Fruit fly (Drosophila melanogaster) whole organism, prepupa: Measurements from ENCODE around the gene PXo.

ENCODE experiments used
- CG10631 ChIP-seq: fragments of 200-800 bp; sonication (Bioruptor generic); optimal IDR thresholded peaks from 2 replicates; lab custom pipeline; 2016; ENCODE audit warnings: missing biosample characterization, missing genetic modification characterization
- CG11762 ChIP-seq: fragments of 200-800 bp; sonication (Bioruptor generic); optimal IDR thresholded peaks from 3 replicates; lab custom pipeline; 2016; ENCODE audit warnings: missing biosample characterization, missing genetic modification characterization; ENCODE audit not compliant: insufficient read depth
- CG32006 ChIP-seq: fragments of 200-800 bp; sonication (Bioruptor generic); optimal IDR thresholded peaks from 3 replicates; lab custom pipeline; 2017; ENCODE audit warnings: missing biosample characterization, mild to moderate bottlenecking, missing genetic modification characterization
- CG34406 ChIP-seq: fragments of 200-800 bp; sonication (Bioruptor generic); optimal IDR thresholded peaks from 3 replicates; lab custom pipeline; 2016; ENCODE audit warnings: missing biosample characterization, missing genetic modification characterization
- CG6163 ChIP-seq: fragments of 200-800 bp; sonication (Bioruptor generic); IDR thresholded peaks from 3 replicates; pipeline ENCODE4 v1.3.6; 2022; ENCODE audit warnings: missing biosample characterization, missing genetic modification characterization
- CG8632 ChIP-seq: fragments of 200-800 bp; sonication (Bioruptor generic); optimal IDR thresholded peaks from 3 replicates; lab custom pipeline; 2016; ENCODE audit warnings: missing biosample characterization, missing genetic modification characterization
- Eip75B ChIP-seq: fragments of 200-800 bp; sonication (Bioruptor generic); optimal IDR thresholded peaks from 3 replicates; lab custom pipeline; 2016; ENCODE audit warnings: missing biosample characterization, missing genetic modification characterization
- Met ChIP-seq: fragments of 200-800 bp; sonication (Bioruptor generic); optimal IDR thresholded peaks from 3 replicates; lab custom pipeline; 2016; ENCODE audit warnings: missing biosample characterization, missing genetic modification characterization
- Smox ChIP-seq: fragments of 200-800 bp; sonication (Bioruptor generic); optimal IDR thresholded peaks from 3 replicates; lab custom pipeline; 2016; ENCODE audit warnings: missing biosample characterization, missing genetic modification characterization
- Sox15 ChIP-seq: fragments of 200-800 bp; sonication (Bioruptor generic); optimal IDR thresholded peaks from 3 replicates; lab custom pipeline; 2016; ENCODE audit warnings: missing biosample characterization, missing genetic modification characterization
- eg ChIP-seq: fragments of 200-800 bp; sonication (Bioruptor generic); IDR thresholded peaks from 3 replicates; pipeline ENCODE4 v1.3.6; 2022; ENCODE audit warnings: missing biosample characterization, missing genetic modification characterization
- svp ChIP-seq: fragments of 200-800 bp; sonication (Bioruptor generic); peaks from one replicate; lab custom pipeline; 2016; ENCODE audit warnings: missing biosample characterization, missing genetic modification characterization
- vri ChIP-seq: fragments of 200-800 bp; sonication (Bioruptor generic); optimal IDR thresholded peaks from 3 replicates; lab custom pipeline; 2016; ENCODE audit warnings: missing biosample characterization, mild to moderate bottlenecking, missing genetic modification characterization

DNA sequence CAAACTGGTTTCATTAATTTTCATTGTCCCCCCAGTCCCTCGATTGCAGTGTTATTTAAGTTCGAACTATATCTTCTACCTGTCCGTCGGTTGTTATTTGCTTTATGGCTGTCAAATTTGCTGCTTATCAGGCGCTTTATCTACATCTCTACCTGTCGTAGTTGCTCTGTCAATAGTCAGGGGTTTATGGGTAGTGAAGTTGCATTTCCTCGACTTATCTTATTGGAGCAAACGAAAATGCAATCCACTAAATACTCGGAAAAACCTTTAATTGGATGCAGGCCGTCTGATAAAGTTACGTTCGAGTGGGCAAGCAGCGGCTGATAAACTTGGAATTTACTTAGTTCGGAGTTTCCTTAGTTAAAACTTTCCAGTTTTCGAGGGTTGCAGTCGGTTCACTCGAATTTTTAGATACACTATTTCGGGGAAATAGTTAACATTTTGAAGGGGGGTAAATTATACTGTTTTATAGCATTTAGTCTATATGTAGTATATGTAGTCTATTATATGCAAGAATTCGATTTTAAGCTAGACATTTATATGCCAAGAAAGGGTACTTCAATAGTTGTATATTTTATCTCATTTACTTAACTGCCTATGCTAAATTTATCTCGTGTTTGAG lies 26.1 kb upstream of the PXo start:
- TF ChIP-seq Eip75B (GFP tag; lab: Kevin White, UChicago) (no peak), vri (GFP tag; lab: Kevin White, UChicago) (no peak), CG32006 (GFP tag; lab: Kevin White, UChicago) (no peak), CG34406 (GFP tag; lab: Kevin White, UChicago) (no peak), Met (GFP tag; lab: Kevin White, UChicago) (peak; percentile 9), CG8632 (no peak), CG6163 (GFP tag; lab: Robert Waterston, UW) (no peak), Sox15 (no peak), svp (GFP tag; lab: Kevin White, UChicago) (no peak), CG10631 (no peak), Smox (GFP tag; lab: Kevin White, UChicago) (no peak), eg (GFP tag; lab: Robert Waterston, UW) (no peak), CG11762 (no peak)
